Worm (Caenorhabditis elegans) whole organism, early embryonic: Measurements from ENCODE around the gene efhc-1.

Source experiments
- ama-1 ChIP-seq: fragments of 150-350 bp; optimal IDR thresholded peaks from 2 replicates; lab custom pipeline; 2014
- ceh-13 ChIP-seq: fragments of 200-800 bp; sonication (Bioruptor generic); optimal IDR thresholded peaks from 2 replicates; lab custom pipeline; 2018; ENCODE audit warnings: mild to moderate bottlenecking, missing genetic modification characterization, missing compliant biosample characterization
- flt-1 ChIP-seq: fragments of 200-800 bp; sonication (Bioruptor generic); IDR thresholded peaks from 2 replicates; pipeline ENCODE4 v1.3.6; 2022; ENCODE audit warnings: missing genetic modification characterization, missing compliant biosample characterization
- hmbx-1 ChIP-seq: sonication (generic microtip); optimal IDR thresholded peaks from 2 replicates; lab custom pipeline; 2016; ENCODE audit warnings: mild to moderate bottlenecking, missing genetic modification characterization, missing compliant biosample characterization
- hmg-4 ChIP-seq: fragments of 200-800 bp; sonication (Bioruptor generic); optimal IDR thresholded peaks from 2 replicates; lab custom pipeline; 2018; ENCODE audit warnings: mild to moderate bottlenecking, missing genetic modification characterization, missing compliant biosample characterization
- pes-1 ChIP-seq: fragments of 200-800 bp; sonication (Bioruptor generic); IDR thresholded peaks from 2 replicates; pipeline ENCODE4 v1.3.6; 2022; ENCODE audit warnings: missing genetic modification reagents, missing genetic modification characterization, missing compliant biosample characterization
- tbx-37 ChIP-seq: fragments of 200-800 bp; sonication (Bioruptor generic); conservative IDR thresholded peaks from 2 replicates; pipeline ENCODE4 v1.3.6; 2022; ENCODE audit warnings: missing genetic modification reagents, missing genetic modification characterization, missing compliant biosample characterization
- tra-4 ChIP-seq: sonication (generic microtip); optimal IDR thresholded peaks from 2 replicates; lab custom pipeline; 2017; ENCODE audit warnings: missing genetic modification characterization, missing compliant biosample characterization

- TF ChIP-seq ceh-13 (GFP tag; lab: Kevin White, UChicago), result no peak
- TF ChIP-seq hmg-4 (GFP tag; lab: Kevin White, UChicago), result no peak
- TF ChIP-seq tra-4 (tag; lab: Kevin White, UChicago), result no peak
- TF ChIP-seq ama-1 (lab: Kevin White, UChicago), result no peak
- TF ChIP-seq hmbx-1 (tag; lab: Kevin White, UChicago), result no peak
- no peak for TF ChIP-seq pes-1 (GFP tag; lab: Robert Waterston, UW)
- no peak for TF ChIP-seq tbx-37 (GFP tag; lab: Robert Waterston, UW)
- TF ChIP-seq flt-1, result no peak
These were observed at the start of gene efhc-1 for ce11 chrX:10358083-10358482.
